Fruit fly (Drosophila melanogaster) whole organism, embryonic: ENCODE data around the gene SmydA-2.

ENCODE experiments used
- Asciz ChIP-seq: fragments of 200-800 bp; sonication (Bioruptor generic); optimal IDR thresholded peaks from 2 replicates; lab custom pipeline; 2017; ENCODE audit warnings: missing biosample characterization, mild to moderate bottlenecking, missing genetic modification characterization, missing genetic modification reagents
- Atf6 ChIP-seq: fragments of 200-800 bp; sonication (Bioruptor generic); IDR thresholded peaks from 2 replicates; pipeline ENCODE4 v1.3.6; 2022; ENCODE audit warnings: missing biosample characterization, missing genetic modification characterization
- BtbVII ChIP-seq: fragments of 200-800 bp; sonication (Bioruptor generic); optimal IDR thresholded peaks from 3 replicates; lab custom pipeline; 2017; ENCODE audit warnings: missing biosample characterization, mild to moderate bottlenecking, missing genetic modification characterization
- CG10274 ChIP-seq: fragments of 200-800 bp; sonication (Bioruptor generic); optimal IDR thresholded peaks from 3 replicates; lab custom pipeline; 2017; ENCODE audit warnings: missing biosample characterization, mild to moderate bottlenecking, missing genetic modification characterization
- CG10321 ChIP-seq: fragments of 200-800 bp; sonication (Bioruptor generic); IDR thresholded peaks from 2 replicates; pipeline ENCODE4 v1.3.6; 2022; ENCODE audit warnings: missing biosample characterization, missing genetic modification characterization
- CG11456 ChIP-seq: fragments of 200-800 bp; sonication (Bioruptor generic); IDR thresholded peaks from 3 replicates; pipeline ENCODE4 v1.3.6; 2022; ENCODE audit warnings: missing biosample characterization, missing genetic modification characterization
- CG11723 ChIP-seq: fragments of 200-800 bp; sonication (Bioruptor generic); optimal IDR thresholded peaks from 2 replicates; lab custom pipeline; 2017; ENCODE audit warnings: missing biosample characterization, mild to moderate bottlenecking, missing genetic modification characterization
- CG12071 ChIP-seq: fragments of 200-800 bp; sonication (Bioruptor generic); optimal IDR thresholded peaks from 3 replicates; lab custom pipeline; 2018; ENCODE audit warnings: missing biosample characterization, mild to moderate bottlenecking, missing genetic modification characterization
- CG12769 ChIP-seq: fragments of 200-800 bp; sonication (Bioruptor generic); optimal IDR thresholded peaks from 2 replicates; lab custom pipeline; 2019; ENCODE audit warnings: missing biosample characterization, mild to moderate bottlenecking, missing genetic modification characterization, moderate library complexity
- CG13775 ChIP-seq: fragments of 200-800 bp; sonication (Bioruptor generic); optimal IDR thresholded peaks from 3 replicates; lab custom pipeline; 2017; ENCODE audit warnings: missing biosample characterization, mild to moderate bottlenecking, missing genetic modification characterization
- CG14860 ChIP-seq: fragments of 200-800 bp; sonication (Bioruptor generic); IDR thresholded peaks from 3 replicates; pipeline ENCODE4 v1.3.6; 2022; ENCODE audit warnings: missing biosample characterization, missing genetic modification characterization; ENCODE audit not compliant: partially characterized antibody
- CG15269 ChIP-seq: fragments of 200-800 bp; sonication (Bioruptor generic); optimal IDR thresholded peaks from 2 replicates; lab custom pipeline; 2018; ENCODE audit warnings: missing biosample characterization, mild to moderate bottlenecking, missing genetic modification characterization, moderate library complexity
- CG17359 ChIP-seq: fragments of 200-800 bp; sonication (Bioruptor generic); optimal IDR thresholded peaks from 3 replicates; lab custom pipeline; 2018; ENCODE audit warnings: missing biosample characterization, mild to moderate bottlenecking, missing genetic modification characterization, moderate library complexity
- CG17385 ChIP-seq: fragments of 200-800 bp; sonication (Bioruptor generic); optimal IDR thresholded peaks from 3 replicates; lab custom pipeline; 2018; ENCODE audit warnings: missing biosample characterization, mild to moderate bottlenecking, missing genetic modification characterization
- CG17912 ChIP-seq: fragments of 200-800 bp; sonication (Bioruptor generic); optimal IDR thresholded peaks from 2 replicates; lab custom pipeline; 2018; ENCODE audit warnings: missing biosample characterization, mild to moderate bottlenecking, missing genetic modification characterization
- CG2678 ChIP-seq: fragments of 200-800 bp; sonication (Bioruptor generic); optimal IDR thresholded peaks from 3 replicates; lab custom pipeline; 2019; ENCODE audit warnings: missing biosample characterization, mild to moderate bottlenecking, missing genetic modification characterization, moderate library complexity
- CG30403 ChIP-seq: fragments of 200-800 bp; sonication (Bioruptor generic); optimal IDR thresholded peaks from 3 replicates; lab custom pipeline; 2016; ENCODE audit warnings: missing biosample characterization, missing genetic modification characterization
- CG33213 ChIP-seq: fragments of 200-800 bp; sonication (Bioruptor generic); optimal IDR thresholded peaks from 3 replicates; lab custom pipeline; 2016; ENCODE audit warnings: missing biosample characterization, missing genetic modification characterization
- CG6272 ChIP-seq: fragments of 200-800 bp; sonication (Bioruptor generic); IDR thresholded peaks from 2 replicates; pipeline ENCODE4 v1.3.6; 2022; ENCODE audit warnings: missing biosample characterization, missing genetic modification characterization
- CG7928 ChIP-seq: fragments of 200-800 bp; sonication (Bioruptor generic); optimal IDR thresholded peaks from 2 replicates; lab custom pipeline; 2017; ENCODE audit warnings: missing biosample characterization, mild to moderate bottlenecking, missing genetic modification characterization
- CG7963 ChIP-seq: fragments of 200-800 bp; sonication (Bioruptor generic); IDR thresholded peaks from 3 replicates; pipeline ENCODE4 v1.3.6; 2022; ENCODE audit warnings: missing biosample characterization, missing genetic modification characterization; ENCODE audit not compliant: partially characterized antibody
- Dad ChIP-seq: fragments of 200-800 bp; sonication (Bioruptor generic); optimal IDR thresholded peaks from 3 replicates; lab custom pipeline; 2016; ENCODE audit warnings: missing biosample characterization, missing genetic modification characterization
- Dref ChIP-seq: fragments of 200-800 bp; sonication (Bioruptor generic); IDR thresholded peaks from 2 replicates; pipeline ENCODE4 v1.3.6; 2022; ENCODE audit warnings: missing biosample characterization, missing genetic modification characterization
- Ets97D ChIP-seq: fragments of 200-800 bp; sonication (Bioruptor generic); optimal IDR thresholded peaks from 3 replicates; lab custom pipeline; 2016; ENCODE audit warnings: missing biosample characterization, missing genetic modification characterization
- Hr51 ChIP-seq, 2 experiments: fragments of 200-800 bp; sonication (Bioruptor generic); optimal IDR thresholded peaks; 2 replicates in 1 of 2; 3 replicates in 1 of 2; lab custom pipeline; 2016 to 2018; ENCODE audit warnings: missing biosample characterization in 2 of 2, missing genetic modification characterization in 2 of 2, mild to moderate bottlenecking in 1 of 2, moderate library complexity in 1 of 2
- Lim3 ChIP-seq: fragments of 200-800 bp; sonication (Bioruptor generic); IDR thresholded peaks from 2 replicates; pipeline ENCODE4 v1.3.6; 2022; ENCODE audit warnings: missing biosample characterization, missing genetic modification characterization
- Med ChIP-seq: fragments of 200-800 bp; sonication (Bioruptor generic); peaks from one replicate; lab custom pipeline; 2016; ENCODE audit warnings: missing biosample characterization, missing genetic modification characterization, mild to moderate bottlenecking, inconsistent platforms, moderate library complexity
- Nf-YC ChIP-seq: fragments of 200-800 bp; optimal IDR thresholded peaks from 3 replicates; lab custom pipeline; 2019; ENCODE audit warnings: missing biosample characterization, mild to moderate bottlenecking, missing genetic modification characterization, moderate library complexity
- NfI ChIP-seq: fragments of 200-800 bp; sonication (Bioruptor generic); optimal IDR thresholded peaks from 3 replicates; lab custom pipeline; 2018; ENCODE audit warnings: missing biosample characterization, mild to moderate bottlenecking, missing genetic modification characterization, moderate library complexity
- Rx ChIP-seq: fragments of 200-800 bp; sonication (Bioruptor generic); IDR thresholded peaks from 2 replicates; pipeline ENCODE4 v1.3.6; 2022; ENCODE audit warnings: missing biosample characterization, missing genetic modification characterization
- Taf1 ChIP-seq: fragments of 200-800 bp; sonication (Bioruptor generic); IDR thresholded peaks from 2 replicates; pipeline ENCODE4 v1.3.6; 2022; ENCODE audit warnings: missing biosample characterization, missing genetic modification characterization
- Usf ChIP-seq: fragments of 200-800 bp; sonication (Bioruptor generic); optimal IDR thresholded peaks from 2 replicates; lab custom pipeline; 2017; ENCODE audit warnings: missing genotype, missing biosample characterization, missing genetic modification characterization
- caup ChIP-seq: fragments of 200-800 bp; sonication (Bioruptor generic); optimal IDR thresholded peaks from 3 replicates; lab custom pipeline; 2017; ENCODE audit warnings: missing biosample characterization, mild to moderate bottlenecking, missing genetic modification characterization, moderate library complexity; ENCODE audit not compliant: severe bottlenecking
- crp ChIP-seq, 2 experiments: fragments of 200-800 bp; sonication (Bioruptor generic); optimal IDR thresholded peaks; 2 replicates in 1 of 2; 3 replicates in 1 of 2; lab custom pipeline; 2017; ENCODE audit warnings: missing biosample characterization in 2 of 2, missing genetic modification characterization in 2 of 2, mild to moderate bottlenecking in 1 of 2, moderate library complexity in 1 of 2
- disco-r ChIP-seq: fragments of 200-800 bp; sonication (Bioruptor generic); optimal IDR thresholded peaks from 2 replicates; lab custom pipeline; 2016; ENCODE audit warnings: missing biosample characterization, missing genetic modification characterization
- eyg ChIP-seq: fragments of 200-800 bp; sonication (Bioruptor generic); optimal IDR thresholded peaks from 3 replicates; lab custom pipeline; 2016; ENCODE audit warnings: missing biosample characterization, missing genetic modification characterization
- ftz-f1 ChIP-seq: fragments of 200-800 bp; sonication (Bioruptor generic); optimal IDR thresholded peaks from 2 replicates; lab custom pipeline; 2016; ENCODE audit warnings: missing biosample characterization, missing genetic modification characterization
- gem ChIP-seq: fragments of 200-800 bp; sonication (Bioruptor generic); optimal IDR thresholded peaks from 2 replicates; lab custom pipeline; 2019; ENCODE audit warnings: missing biosample characterization, mild to moderate bottlenecking, missing genetic modification characterization, moderate library complexity
- lola ChIP-seq, 3 experiments: fragments of >200 bp in 2 of 3; fragments of 200-800 bp in 1 of 3; sonication (Bioruptor generic) in 1 of 3; optimal IDR thresholded peaks; 2 replicates each; lab custom pipeline; 2017 to 2019; ENCODE audit warnings: missing biosample characterization in 3 of 3, missing genetic modification characterization in 3 of 3, mild to moderate bottlenecking in 1 of 3, moderate library complexity in 1 of 3
- luna ChIP-seq: fragments of 200-800 bp; sonication (Bioruptor generic); optimal IDR thresholded peaks from 2 replicates; lab custom pipeline; 2016; ENCODE audit warnings: missing biosample characterization, missing genetic modification characterization
- pnt ChIP-seq: fragments of 200-800 bp; sonication (Bioruptor generic); optimal IDR thresholded peaks from 3 replicates; lab custom pipeline; 2016; ENCODE audit warnings: missing biosample characterization, missing genetic modification characterization
- sc ChIP-seq, 3 experiments: fragments of >200 bp in 2 of 3; fragments of 200-800 bp in 1 of 3; sonication (Bioruptor generic) in 1 of 3; optimal IDR thresholded peaks; 2 replicates in 2 of 3; 3 replicates in 1 of 3; lab custom pipeline; 2017; ENCODE audit warnings: mild to moderate bottlenecking in 1 of 3, missing biosample characterization in 1 of 3, missing genetic modification characterization in 1 of 3, missing genetic modification reagents in 1 of 3
- sens ChIP-seq: fragments of 200-800 bp; sonication (Bioruptor generic); peaks from one replicate; lab custom pipeline; 2016; ENCODE audit warnings: missing biosample characterization, missing genetic modification characterization
- stc ChIP-seq: fragments of 200-800 bp; sonication (Bioruptor generic); IDR thresholded peaks from 2 replicates; pipeline ENCODE4 v1.3.6; 2022; ENCODE audit warnings: missing biosample characterization, missing genetic modification characterization
- unpg ChIP-seq: fragments of 200-800 bp; sonication (Bioruptor generic); optimal IDR thresholded peaks from 3 replicates; lab custom pipeline; 2018; ENCODE audit warnings: missing biosample characterization, mild to moderate bottlenecking, missing genetic modification characterization, moderate library complexity
- vfl ChIP-seq: fragments of 200-800 bp; sonication (Bioruptor generic); optimal IDR thresholded peaks from 2 replicates; lab custom pipeline; 2016; ENCODE audit warnings: missing biosample characterization, missing genetic modification characterization
- zen ChIP-seq: fragments of 200-800 bp; sonication (Bioruptor generic); optimal IDR thresholded peaks from 3 replicates; lab custom pipeline; 2018; ENCODE audit warnings: missing biosample characterization, mild to moderate bottlenecking, missing genetic modification characterization, moderate library complexity
- zfh1 ChIP-seq: fragments of 200-800 bp; sonication (Bioruptor generic); IDR thresholded peaks from 3 replicates; pipeline ENCODE4 v1.3.6; 2022; ENCODE audit warnings: missing biosample characterization, missing genetic modification characterization

The SmydA-2 gene

DNA sequence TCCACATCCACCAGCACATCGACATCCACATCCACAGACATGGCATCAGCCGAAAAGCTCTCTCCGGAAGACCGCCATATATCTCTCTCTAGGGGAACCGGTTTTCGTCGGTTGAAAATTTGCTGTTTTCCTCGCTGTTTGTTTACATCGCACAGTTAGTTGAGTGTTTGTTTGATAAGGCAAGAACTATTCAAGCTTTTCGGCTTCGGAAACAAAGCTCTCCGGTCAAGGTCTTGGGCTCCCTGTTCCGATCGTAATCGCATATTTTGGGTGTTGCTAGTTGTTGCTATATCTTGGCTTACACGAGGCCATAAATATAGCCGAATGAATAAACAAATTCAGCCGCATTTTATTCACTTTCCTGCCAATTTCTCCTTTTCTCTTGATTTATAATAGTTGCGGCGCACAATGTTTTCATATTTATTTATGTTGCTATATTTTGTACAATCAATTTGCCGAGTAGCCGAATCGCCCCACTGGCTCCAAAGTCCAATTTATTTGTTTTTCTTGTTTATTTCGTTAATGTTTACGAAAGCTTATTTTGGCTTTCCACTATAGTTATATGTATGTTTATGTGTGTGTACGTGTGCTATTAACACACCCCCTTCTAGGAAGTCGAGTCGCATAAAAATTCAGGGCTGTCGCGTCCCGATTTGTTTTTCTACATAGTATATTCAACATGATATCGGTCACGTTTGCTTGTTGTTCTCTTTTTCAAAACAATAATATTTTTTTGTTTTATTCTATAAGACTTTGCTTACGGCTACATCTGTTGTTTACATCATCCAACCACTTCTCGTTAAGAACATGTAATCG, 6.1 kb downstream of the SmydA-2 start (continued):
- TF ChIP-seq caup (GFP tag; lab: Kevin White, UChicago) (peak; percentile 1), Atf6 (GFP tag; lab: Robert Waterston, UW) (peak; percentile 62), CG14860 (GFP tag; lab: Robert Waterston, UW) (no peak), CG33213 (no peak), Taf1 (GFP tag; lab: Robert Waterston, UW) (no peak), Med (GFP tag; lab: Kevin White, UChicago) (peak; percentile 67), CG15269 (peak; percentile 19), CG2678 (peak; percentile 53), vfl (no peak), sens (GFP tag; lab: Kevin White, UChicago) (peak; percentile 43), pnt (GFP tag; lab: Kevin White, UChicago) (no peak), BtbVII (GFP tag; lab: Kevin White, UChicago) (peak; percentile 15), Lim3 (GFP tag; lab: Robert Waterston, UW) (no peak), unpg (GFP tag; lab: Kevin White, UChicago) (no peak), disco-r (GFP tag; lab: Kevin White, UChicago) (no peak), crp (GFP tag; optimal IDR thresholded peaks at IDR 0.05; lab: Kevin White, UChicago) (no peak), Dref (no peak), CG17385 (GFP tag; lab: Kevin White, UChicago) (peak; percentile 35), Ets97D (GFP tag; lab: Kevin White, UChicago) (no peak), zen (tag; lab: Kevin White, UChicago) (no peak), CG30403 (no peak), stc (no peak), luna (GFP tag; lab: Kevin White, UChicago) (no peak), NfI (GFP tag; lab: Kevin White, UChicago) (no peak), eyg (GFP tag; lab: Kevin White, UChicago) (peak; percentile 22), CG11723 (GFP tag; lab: Kevin White, UChicago) (peak; percentile 35), lola (GFP tag; optimal IDR thresholded peaks at IDR 0.05; lab: Kevin White, UChicago) (no peak), Rx (GFP tag; lab: Robert Waterston, UW) (no peak), CG7963 (GFP tag; lab: Robert Waterston, UW) (no peak), Dad (GFP tag; lab: Kevin White, UChicago) (no peak), Hr51 (GFP tag; optimal IDR thresholded peaks at IDR 0.05; lab: Kevin White, UChicago) (peak in 1 of 2 experiments; percentile 27), sc (optimal IDR thresholded peaks at IDR 0.05; lab: Kevin White, UChicago) (no peak), sc (GFP tag; optimal IDR thresholded peaks at IDR 0.05; lab: Kevin White, UChicago) (no peak), CG17359 (tag; lab: Kevin White, UChicago) (peak; percentile 30), CG12769 (tag; lab: Kevin White, UChicago) (peak; percentile 81), CG6272 (no peak), CG11456 (GFP tag; lab: Robert Waterston, UW) (no peak), CG12071 (GFP tag; lab: Kevin White, UChicago) (no peak), CG17912 (GFP tag; lab: Kevin White, UChicago) (no peak), zfh1 (peak; percentile 32; the same call in 1 of the 3 replicates), CG13775 (GFP tag; lab: Kevin White, UChicago) (no peak), Nf-YC (tag; lab: Kevin White, UChicago) (peak; percentile 29), CG7928 (GFP tag; lab: Kevin White, UChicago) (peak; percentile 73), gem (tag; lab: Kevin White, UChicago) (peak; percentile 82), Asciz (GFP tag; lab: Kevin White, UChicago) (no peak), CG10274 (GFP tag; lab: Kevin White, UChicago) (peak; percentile 27), CG10321 (no peak), Usf (no peak), ftz-f1 (GFP tag; lab: Kevin White, UChicago) (peak; percentile 88)
